Fruit fly (Drosophila melanogaster): ENCODE measurements around the gene CG6418.

Gene CG6418

DNA sequence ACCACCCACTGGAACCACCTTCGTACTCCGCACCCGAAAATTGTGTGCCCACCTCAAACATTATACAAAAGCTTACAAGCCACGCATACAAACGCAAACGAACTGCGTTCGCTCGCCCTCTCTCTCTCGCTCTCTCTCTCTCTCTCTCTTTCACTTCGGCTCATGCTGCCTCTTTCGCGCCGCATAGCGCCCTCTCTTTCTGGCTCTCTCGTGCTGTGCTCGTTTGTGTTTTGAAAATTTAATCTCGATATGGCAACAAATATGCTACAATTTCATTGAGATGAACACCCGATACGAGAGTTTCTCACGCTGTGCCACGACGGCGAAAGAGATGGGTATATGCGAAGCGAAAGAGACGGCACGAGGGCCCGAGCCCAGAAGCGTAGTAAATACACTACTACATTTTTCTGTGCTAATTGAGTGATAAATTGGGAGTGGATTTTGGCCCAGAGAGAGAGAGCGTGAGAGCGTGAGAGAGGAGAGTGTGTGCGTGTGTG is 22.3 kb downstream of the CG6418 start (continued):
- TF ChIP-seq sqz (GFP tag; optimal IDR thresholded peaks at IDR 0.05) (peak; percentile 64), nerfin-1 (tag; optimal IDR thresholded peaks at IDR 0.05) (peak; percentile 80), tx (GFP tag; optimal IDR thresholded peaks at IDR 0.05) (peak; percentile 8), CG6254 (GFP tag; optimal IDR thresholded peaks at IDR 0.05) (peak; percentile 63), al (GFP tag; IDR thresholded peaks at IDR 0.05) (no peak), rib (GFP tag; IDR thresholded peaks at IDR 0.05) (peak; percentile 77), tap (tag; optimal IDR thresholded peaks at IDR 0.05) (peak; percentile 58), hkb (optimal IDR thresholded peaks at IDR 0.05) (no peak), hkb (GFP tag; IDR thresholded peaks at IDR 0.05) (peak; percentile 56), nom (GFP tag; optimal IDR thresholded peaks at IDR 0.05) (peak; percentile 47), CHES-1-like (GFP tag; optimal IDR thresholded peaks at IDR 0.05) (peak; percentile 71), Ada2b (GFP tag; IDR thresholded peaks at IDR 0.05) (no peak), CG6813 (GFP tag; optimal IDR thresholded peaks at IDR 0.05) (peak; percentile 8), Gug (GFP tag; IDR thresholded peaks at IDR 0.05) (no peak), croc (GFP tag; conservative IDR thresholded peaks at IDR 0.05) (no peak), CG6791 (GFP tag; IDR thresholded peaks at IDR 0.05; ENCODE audit: partially characterized antibody) (peak; percentile 17; the same call in 1 of the 3 replicates), Hey (tag; optimal IDR thresholded peaks at IDR 0.05) (peak; percentile 73), Nf-YB (GFP tag; optimal IDR thresholded peaks at IDR 0.05) (peak; percentile 64), CG3838 (GFP tag; optimal IDR thresholded peaks at IDR 0.05) (peak; percentile 65), CG18262 (tag; optimal IDR thresholded peaks at IDR 0.05) (peak; percentile 3), wdn (GFP tag; IDR thresholded peaks at IDR 0.05) (no peak), CG1832 (GFP tag; optimal IDR thresholded peaks at IDR 0.05) (peak; percentile 100), HLH4C (GFP tag; IDR thresholded peaks at IDR 0.05; ENCODE audit: partially characterized antibody) (0 out of 3 replicates have a peak, but pooled peaks have one; percentile 50), Meics (GFP tag; optimal IDR thresholded peaks at IDR 0.05) (no peak), run (tag; optimal IDR thresholded peaks at IDR 0.05) (peak; percentile 40), CG34376 (GFP tag; optimal IDR thresholded peaks at IDR 0.05) (peak; percentile 36), Lim3 (GFP tag; IDR thresholded peaks at IDR 0.05) (no peak), BEAF-32 (GFP tag; optimal IDR thresholded peaks at IDR 0.05) (peak; percentile 2), pum (GFP tag; optimal IDR thresholded peaks at IDR 0.05) (no peak), ftz-f1 (GFP tag; optimal IDR thresholded peaks at IDR 0.05) (peak; percentile 68), CG4730 (GFP tag; IDR thresholded peaks at IDR 0.05) (no peak), p53 (GFP tag; optimal IDR thresholded peaks at IDR 0.05) (peak; percentile 54), CrebB (tag; optimal IDR thresholded peaks at IDR 0.05) (peak; percentile 36), her (GFP tag; optimal IDR thresholded peaks at IDR 0.05) (peak; percentile 81), GATAe (GFP tag; conservative IDR thresholded peaks at IDR 0.05) (peak; percentile 39; the same call in 1 of the 2 replicates), bsh (GFP tag; optimal IDR thresholded peaks at IDR 0.05) (no peak), Mes4 (GFP tag; optimal IDR thresholded peaks at IDR 0.05) (peak; percentile 42), grau (tag; optimal IDR thresholded peaks at IDR 0.05) (peak; percentile 11), CG11696 (GFP tag; IDR thresholded peaks at IDR 0.05) (0 out of 2 replicates have a peak, but pooled peaks have one; percentile 5), CoRest (tag; optimal IDR thresholded peaks at IDR 0.05) (peak; percentile 62), amos (GFP tag; IDR thresholded peaks at IDR 0.05; ENCODE audit: partially characterized antibody) (peak; percentile 24; the same call in 1 of the 2 replicates), sug (tag; optimal IDR thresholded peaks at IDR 0.05) (peak; percentile 69), CG17361 (GFP tag; IDR thresholded peaks at IDR 0.05) (no peak), CkIIα-i1 (GFP tag; IDR thresholded peaks at IDR 0.05) (no peak), Dll (GFP tag; IDR thresholded peaks at IDR 0.05; ENCODE audit: partially characterized antibody) (peak; percentile 22; the same call in 1 of the 4 replicates), Med (GFP tag) (peak; percentile 86), zfh2 (GFP tag; optimal IDR thresholded peaks at IDR 0.05) (no peak), tll (GFP tag; optimal IDR thresholded peaks at IDR 0.05) (peak; percentile 72 to 87), Opbp (GFP tag; IDR thresholded peaks at IDR 0.05; ENCODE audit: partially characterized antibody) (peak; percentile 51; the same call in 1 of the 3 replicates)
